Fruit fly (Drosophila melanogaster): ENCODE measurements around the gene Rcd2.

DNA sequence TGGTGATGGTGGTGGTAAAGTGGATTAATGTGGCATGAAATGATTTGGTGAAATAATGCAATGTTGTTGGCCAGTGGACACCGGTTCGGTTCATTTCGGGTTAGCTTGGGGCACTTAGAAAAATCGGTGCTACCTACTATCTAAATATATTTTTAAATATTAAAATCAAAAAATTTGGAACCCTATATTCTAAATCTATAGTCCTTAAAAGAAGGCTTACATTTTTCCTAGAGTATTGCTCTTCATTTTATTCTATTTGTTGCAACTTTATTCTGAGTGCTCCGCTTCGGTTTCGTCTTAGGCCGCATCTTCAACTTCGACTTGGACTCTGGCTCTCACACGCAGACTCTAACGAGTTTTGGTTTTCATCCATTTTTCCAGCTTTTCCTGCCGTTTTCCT lies 43.7 kb upstream of the Rcd2 start:
- TF ChIP-seq Hnf4 (GFP tag; optimal IDR thresholded peaks at IDR 0.05) (no peak), foxo (GFP tag; optimal IDR thresholded peaks at IDR 0.05) (no peak), h (GFP tag; optimal IDR thresholded peaks at IDR 0.05) (no peak), br (GFP tag; optimal IDR thresholded peaks at IDR 0.05) (no peak)
